Worm (Caenorhabditis elegans) whole organism, mixed stage, embryonic: ENCODE measurements around the gene T18D3.5.

Experiments
- M03D4.4 ChIP-seq: sonication (generic microtip); optimal IDR thresholded peaks from 2 replicates; lab custom pipeline; 2017; ENCODE audit warnings: mild to moderate bottlenecking, missing genetic modification characterization, missing compliant biosample characterization
- bed-3 ChIP-seq: fragments of 200-800 bp; sonication (Bioruptor generic); optimal IDR thresholded peaks from 3 replicates; lab custom pipeline; 2018; ENCODE audit warnings: mild to moderate bottlenecking, missing genetic modification characterization, moderate library complexity, missing compliant biosample characterization
- blmp-1 ChIP-seq: fragments of 150-350 bp; optimal IDR thresholded peaks from 2 replicates; lab custom pipeline; 2014; ENCODE audit warnings: missing biosample characterization, missing genetic modification characterization
- ceh-39 ChIP-seq: fragments of 150-350 bp; optimal IDR thresholded peaks from 2 replicates; lab custom pipeline; 2014; ENCODE audit warnings: missing biosample characterization, missing genetic modification characterization
- ceh-43 ChIP-seq: fragments of 200-800 bp; sonication (Bioruptor generic); optimal IDR thresholded peaks from 2 replicates; lab custom pipeline; 2018; ENCODE audit warnings: mild to moderate bottlenecking, missing genetic modification characterization, moderate library complexity, missing compliant biosample characterization
- ceh-83 ChIP-seq: fragments of 200-800 bp; sonication (Bioruptor generic); optimal IDR thresholded peaks from 2 replicates; lab custom pipeline; 2018; ENCODE audit warnings: mild to moderate bottlenecking, missing genetic modification characterization, missing compliant biosample characterization
- ces-1 ChIP-seq: fragments of 150-350 bp; optimal IDR thresholded peaks from 2 replicates; lab custom pipeline; 2014; ENCODE audit warnings: missing biosample characterization, missing genetic modification reagents, missing genetic modification characterization
- cnd-1 ChIP-seq: fragments of 200-800 bp; sonication (Bioruptor generic); optimal IDR thresholded peaks from 2 replicates; lab custom pipeline; 2018; ENCODE audit warnings: mild to moderate bottlenecking, missing genetic modification characterization, missing compliant biosample characterization
- drap-1 ChIP-seq: fragments of 200-800 bp; sonication (Bioruptor generic); optimal IDR thresholded peaks from 3 replicates; lab custom pipeline; 2018; ENCODE audit warnings: mild to moderate bottlenecking, missing genetic modification characterization, missing compliant biosample characterization
- elt-1 ChIP-seq: sonication (generic microtip); optimal IDR thresholded peaks from 2 replicates; lab custom pipeline; 2017; ENCODE audit warnings: missing genetic modification characterization, mild to moderate bottlenecking, missing compliant biosample characterization, antibody characterized with exemption, moderate library complexity, borderline replicate concordance; ENCODE audit not compliant: insufficient read depth
- elt-3 ChIP-seq: fragments of 150-350 bp; optimal IDR thresholded peaks from 2 replicates; lab custom pipeline; 2014; ENCODE audit warnings: missing biosample characterization, missing genetic modification characterization
- flh-1 ChIP-seq: fragments of 200-800 bp; sonication (Bioruptor generic); optimal IDR thresholded peaks from 2 replicates; lab custom pipeline; 2018; ENCODE audit warnings: mild to moderate bottlenecking, missing genetic modification characterization, moderate library complexity, missing compliant biosample characterization
- hlh-1 ChIP-seq: fragments of 150-350 bp; optimal IDR thresholded peaks from 2 replicates; lab custom pipeline; 2014; ENCODE audit warnings: missing biosample characterization, missing genetic modification reagents, missing genetic modification characterization
- lin-13 ChIP-seq: fragments of 150-350 bp; optimal IDR thresholded peaks from 2 replicates; lab custom pipeline; 2014; ENCODE audit warnings: missing biosample characterization, missing genetic modification characterization
- lin-32 ChIP-seq: fragments of 200-800 bp; sonication (Bioruptor generic); optimal IDR thresholded peaks from 2 replicates; lab custom pipeline; 2018; ENCODE audit warnings: mild to moderate bottlenecking, missing genetic modification characterization, missing compliant biosample characterization
- lsy-2 ChIP-seq: fragments of 150-350 bp; optimal IDR thresholded peaks from 2 replicates; lab custom pipeline; 2014; ENCODE audit warnings: missing biosample characterization, missing genetic modification characterization
- mab-5 ChIP-seq: fragments of 150-350 bp; optimal IDR thresholded peaks from 2 replicates; lab custom pipeline; 2014; ENCODE audit warnings: missing biosample characterization, missing genetic modification characterization
- mep-1 ChIP-seq: fragments of 150-350 bp; optimal IDR thresholded peaks from 2 replicates; lab custom pipeline; 2017; ENCODE audit warnings: missing biosample characterization, missing genetic modification reagents, missing genetic modification characterization, inconsistent platforms
- mls-2 ChIP-seq: sonication (generic microtip); optimal IDR thresholded peaks from 2 replicates; lab custom pipeline; 2016; ENCODE audit warnings: mild to moderate bottlenecking, missing genetic modification characterization, moderate library complexity, missing compliant biosample characterization
- nhr-12 ChIP-seq: fragments of 150-350 bp; optimal IDR thresholded peaks from 2 replicates; lab custom pipeline; 2014; ENCODE audit warnings: missing biosample characterization, missing genetic modification characterization
- nhr-2 ChIP-seq: fragments of 150-350 bp; optimal IDR thresholded peaks from 2 replicates; lab custom pipeline; 2014; ENCODE audit warnings: missing biosample characterization, missing genetic modification characterization
- nhr-237 ChIP-seq: fragments of 150-350 bp; optimal IDR thresholded peaks from 2 replicates; lab custom pipeline; 2014; ENCODE audit warnings: missing biosample characterization, missing genetic modification characterization
- nhr-28 ChIP-seq: fragments of 150-350 bp; optimal IDR thresholded peaks from 2 replicates; lab custom pipeline; 2014; ENCODE audit warnings: missing biosample characterization, missing genetic modification characterization
- nhr-76 ChIP-seq: sonication (generic microtip); optimal IDR thresholded peaks from 2 replicates; lab custom pipeline; 2017; ENCODE audit warnings: missing biosample characterization, missing genetic modification characterization
- pha-4 ChIP-seq: fragments of 150-350 bp; optimal IDR thresholded peaks from 2 replicates; lab custom pipeline; 2018; ENCODE audit warnings: missing biosample characterization, missing genetic modification reagents, missing genetic modification characterization
- sem-2 ChIP-seq: fragments of 200-800 bp; sonication (Bioruptor generic); optimal IDR thresholded peaks from 2 replicates; lab custom pipeline; 2018; ENCODE audit warnings: mild to moderate bottlenecking, missing genetic modification characterization, missing compliant biosample characterization
- snpc-4 ChIP-seq: fragments of 150-350 bp; optimal IDR thresholded peaks from 2 replicates; lab custom pipeline; 2014; ENCODE audit warnings: missing biosample characterization, missing genetic modification characterization
- sptf-1 ChIP-seq: sonication (generic microtip); optimal IDR thresholded peaks from 2 replicates; lab custom pipeline; 2017; ENCODE audit warnings: mild to moderate bottlenecking, missing genetic modification characterization, moderate library complexity, missing compliant biosample characterization
- tbx-8 ChIP-seq: fragments of 200-800 bp; sonication (Bioruptor generic); optimal IDR thresholded peaks from 2 replicates; lab custom pipeline; 2018; ENCODE audit warnings: mild to moderate bottlenecking, missing genetic modification characterization, moderate library complexity, missing compliant biosample characterization
- unc-120 ChIP-seq: sonication (generic microtip); optimal IDR thresholded peaks from 2 replicates; lab custom pipeline; 2017; ENCODE audit warnings: missing genetic modification characterization, missing compliant biosample characterization; ENCODE audit not compliant: poor library complexity, severe bottlenecking
- unc-62 ChIP-seq: fragments of 150-350 bp; optimal IDR thresholded peaks from 2 replicates; lab custom pipeline; 2014; ENCODE audit warnings: missing biosample characterization, missing genetic modification reagents, missing genetic modification characterization
- ztf-11 ChIP-seq: fragments of 150-350 bp; optimal IDR thresholded peaks from 2 replicates; lab custom pipeline; 2014; ENCODE audit warnings: missing biosample characterization, missing genetic modification characterization

Gene T18D3.5

DNA sequence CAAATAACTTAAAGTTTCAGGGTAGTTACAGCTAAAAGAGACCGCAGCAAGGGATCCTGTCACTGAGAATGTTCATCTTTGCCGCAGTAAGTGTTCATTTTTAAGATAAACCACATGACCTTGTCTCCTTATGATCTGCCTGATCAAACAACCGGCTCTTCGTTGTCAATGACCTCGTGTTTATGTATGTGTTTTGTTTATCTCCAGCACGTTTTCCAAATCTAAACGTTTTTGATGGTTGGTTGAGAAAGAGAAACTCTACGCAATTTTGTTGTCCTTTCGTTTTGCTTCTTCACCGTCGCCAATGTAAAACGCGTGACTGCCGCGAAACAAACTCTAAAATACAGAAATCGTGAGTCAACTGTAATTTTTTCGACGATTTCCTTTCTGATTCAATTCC lies 29.5 kb upstream of the T18D3.5 start, which contains the start of gene tsct-1:
TSS of gene tsct-1 (plus strand) at position 12 of the 400 bp plus-strand sequence.
- no peak for TF ChIP-seq ces-1 (GFP tag; lab: Kevin White, UChicago)
- TF ChIP-seq blmp-1 (tag; lab: Kevin White, UChicago), result no peak
- no peak for TF ChIP-seq ceh-43 (GFP tag; lab: Kevin White, UChicago)
- no peak for TF ChIP-seq elt-3
- no peak for TF ChIP-seq ceh-39 (tag; lab: Kevin White, UChicago)
- TF ChIP-seq elt-1, result no peak
- no peak for TF ChIP-seq M03D4.4
- TF ChIP-seq sptf-1 (tag; lab: Kevin White, UChicago), result no peak
- TF ChIP-seq nhr-237 (tag; lab: Kevin White, UChicago), result no peak
- no peak for TF ChIP-seq nhr-12
- TF ChIP-seq lin-13 (tag; lab: Kevin White, UChicago), result no peak
- no peak for TF ChIP-seq tbx-8
- TF ChIP-seq, all 35 proteins: peak for 0

DNA sequence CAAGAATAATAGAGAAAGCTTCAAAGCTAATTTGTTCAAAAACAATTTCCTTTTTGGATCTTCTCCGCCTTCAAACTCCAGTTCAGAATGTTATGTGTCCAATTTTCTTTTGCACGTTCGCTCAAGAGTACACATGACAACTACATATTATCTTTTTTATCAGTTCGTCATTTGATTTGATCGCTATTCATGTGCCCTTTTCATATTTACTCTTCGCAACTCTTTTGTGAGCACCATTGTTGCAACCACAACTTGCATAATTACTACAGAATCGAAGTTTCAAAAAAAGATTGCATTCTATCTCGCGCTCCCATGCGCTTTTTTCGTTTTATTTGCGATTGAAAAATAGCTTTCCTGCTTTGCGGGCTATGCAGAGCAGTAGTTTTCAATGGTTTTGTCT lies 28.4 kb upstream of the T18D3.5 start:
- TF ChIP-seq lin-32 (GFP tag; lab: Kevin White, UChicago), result no peak
- no peak for TF ChIP-seq M03D4.4
- TF ChIP-seq cnd-1, result no peak
- no peak for TF ChIP-seq ceh-39 (tag; lab: Kevin White, UChicago)
- no peak for TF ChIP-seq ces-1 (GFP tag; lab: Kevin White, UChicago)
- TF ChIP-seq ceh-43 (GFP tag; lab: Kevin White, UChicago), result no peak
- TF ChIP-seq elt-1, result no peak
- no peak for TF ChIP-seq unc-62 (GFP tag; lab: Kevin White, UChicago)
- TF ChIP-seq flh-1 (GFP tag; lab: Kevin White, UChicago), result no peak
- TF ChIP-seq nhr-237 (tag; lab: Kevin White, UChicago), result no peak
- TF ChIP-seq nhr-12, result no peak
- TF ChIP-seq mls-2, result no peak
- TF ChIP-seq ztf-11 (tag; lab: Kevin White, UChicago), result no peak
- TF ChIP-seq mep-1 (tag; lab: Kevin White, UChicago), result no peak
- no peak for TF ChIP-seq ceh-83 (GFP tag; lab: Kevin White, UChicago)
- no peak for TF ChIP-seq sptf-1 (tag; lab: Kevin White, UChicago)

DNA sequence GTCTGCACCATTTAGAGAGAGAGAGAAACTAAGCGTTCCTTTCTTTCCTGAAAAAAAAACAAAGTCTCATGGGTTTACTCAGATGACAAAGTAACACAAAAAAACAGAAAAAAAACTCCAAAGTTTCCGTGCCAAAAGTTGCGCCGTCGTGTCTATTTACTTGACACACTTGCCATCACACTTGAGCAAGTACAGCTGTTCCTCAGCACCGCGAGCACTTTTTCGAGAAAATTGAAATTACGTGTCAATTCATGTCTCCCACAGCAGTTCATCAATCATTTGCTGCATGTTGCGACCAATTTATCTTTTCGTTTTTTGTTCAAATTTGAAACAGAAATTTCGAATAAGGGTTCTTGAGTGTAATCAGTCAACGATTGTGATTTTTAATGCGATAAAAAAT lies 27.1 kb upstream of the T18D3.5 start:
- TF ChIP-seq elt-1, result no peak
- no peak for TF ChIP-seq ceh-43 (GFP tag; lab: Kevin White, UChicago)
- TF ChIP-seq nhr-28 (tag; lab: Kevin White, UChicago), result no peak
- no peak for TF ChIP-seq lsy-2 (tag; lab: Kevin White, UChicago)
- no peak for TF ChIP-seq hlh-1 (tag; lab: Kevin White, UChicago)

DNA sequence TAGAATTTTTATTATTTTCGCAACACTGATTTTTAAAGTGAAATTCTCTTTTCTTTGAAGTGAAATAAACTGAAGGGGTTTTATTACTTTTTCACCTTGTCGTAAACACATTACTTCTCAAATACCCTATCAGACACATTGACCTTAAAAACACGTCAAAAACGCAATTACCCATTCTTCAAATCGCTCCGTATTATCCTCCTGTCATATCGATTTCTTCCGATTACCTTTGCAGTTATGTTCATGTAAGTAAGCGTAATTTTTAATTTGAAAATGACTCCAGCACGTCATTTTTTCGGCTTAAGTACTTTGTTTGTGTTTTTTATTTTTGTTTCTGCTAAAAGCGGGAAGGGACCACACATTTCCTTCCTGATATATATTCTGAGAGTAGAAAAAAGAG lies 25.3 kb upstream of the T18D3.5 start:
- TF ChIP-seq ceh-83 (GFP tag; lab: Kevin White, UChicago) (no peak), drap-1 (GFP tag; lab: Kevin White, UChicago) (no peak), ceh-43 (GFP tag; lab: Kevin White, UChicago) (no peak), lsy-2 (tag; lab: Kevin White, UChicago) (no peak), elt-3 (no peak), tbx-8 (no peak), nhr-237 (tag; lab: Kevin White, UChicago) (no peak), bed-3 (GFP tag; lab: Kevin White, UChicago) (no peak), ces-1 (GFP tag; lab: Kevin White, UChicago) (no peak), pha-4 (tag; lab: Kevin White, UChicago) (no peak), nhr-76 (tag; lab: Kevin White, UChicago) (no peak), flh-1 (GFP tag; lab: Kevin White, UChicago) (no peak), ceh-39 (tag; lab: Kevin White, UChicago) (no peak), mab-5 (tag; lab: Kevin White, UChicago) (no peak)

DNA sequence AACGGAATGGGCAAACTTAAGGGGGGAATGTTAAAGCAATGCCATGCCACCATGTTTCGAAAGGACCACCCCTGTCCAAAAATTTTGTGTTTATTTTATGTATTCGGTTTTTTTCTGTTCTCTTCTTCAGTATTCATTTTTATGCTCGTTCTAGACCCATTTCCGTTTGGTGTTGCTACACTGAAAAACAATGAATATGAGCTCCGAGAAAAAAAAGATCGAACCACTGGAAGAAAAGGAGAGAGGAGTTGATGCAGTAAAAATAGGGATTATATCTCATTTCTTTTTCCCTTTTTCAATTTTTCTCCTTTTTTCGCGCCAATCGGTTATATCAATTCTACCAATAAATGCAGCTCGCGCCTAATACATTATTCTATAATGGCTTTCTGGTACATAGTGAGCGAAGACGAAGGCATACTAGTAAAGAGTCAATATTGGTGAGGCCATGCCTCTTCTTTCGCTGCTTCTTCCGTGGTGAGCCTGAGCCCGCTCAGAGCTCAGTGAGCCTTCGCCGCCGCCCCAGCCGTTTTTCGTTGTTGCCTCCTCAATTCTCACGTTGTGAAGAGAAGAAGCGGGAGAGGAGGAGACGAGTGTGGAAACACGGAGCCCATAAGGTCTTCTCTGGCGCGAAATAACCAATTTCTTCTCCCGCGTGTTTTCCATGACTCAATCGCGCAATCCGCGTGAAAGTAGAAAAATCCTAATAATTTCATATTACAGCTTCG lies 23.4 kb upstream of the T18D3.5 start:
- no peak for TF ChIP-seq nhr-237 (tag; lab: Kevin White, UChicago)
- no peak for TF ChIP-seq snpc-4 (tag; lab: Kevin White, UChicago)
- no peak for TF ChIP-seq ceh-83 (GFP tag; lab: Kevin White, UChicago)
- TF ChIP-seq pha-4 (tag; lab: Kevin White, UChicago), result no peak
- TF ChIP-seq lin-32 (GFP tag; lab: Kevin White, UChicago), result no peak
- TF ChIP-seq nhr-12, result no peak
- no peak for TF ChIP-seq sptf-1 (tag; lab: Kevin White, UChicago)
- no peak for TF ChIP-seq nhr-2 (tag; lab: Kevin White, UChicago)
- no peak for TF ChIP-seq tbx-8
- no peak for TF ChIP-seq sem-2 (GFP tag; lab: Kevin White, UChicago)
- no peak for TF ChIP-seq ces-1 (GFP tag; lab: Kevin White, UChicago)
- TF ChIP-seq unc-120 (tag; lab: Kevin White, UChicago), result no peak
- TF ChIP-seq, all 35 proteins: peak for 0
